Worm (Caenorhabditis elegans) whole organism, dauer: Measurements from ENCODE around the gene unc-16.

Source experiments
- unc-62 ChIP-seq: sonication (generic microtip); optimal IDR thresholded peaks from 2 replicates; lab custom pipeline; 2017; ENCODE audit warnings: missing biosample characterization, missing genetic modification reagents, missing genetic modification characterization

unc-16 gene

ce11 chrIII:9580039-9580891, 34.2 kb downstream of the unc-16 start, which contains the start of gene ced-7:
TSS of gene ced-7 (minus strand) at chrIII:9580089.
- no peak for TF ChIP-seq unc-62 (GFP tag; lab: Kevin White, UChicago)

ce11 chrIII:9582240-9582639, 36.2 kb downstream of the unc-16 start, which contains the start of gene C48B4.3:
TSS of gene C48B4.3 (minus strand) at chrIII:9582388.
- no peak for TF ChIP-seq unc-62 (GFP tag; lab: Kevin White, UChicago)

- TF ChIP-seq unc-62 (GFP tag; lab: Kevin White, UChicago), result no peak
These were observed 37.2 kb downstream of the unc-16 start for ce11 chrIII:9583224-9583623.

ce11 chrIII:9585314-9585713, 39.3 kb downstream of the unc-16 start:
- TF ChIP-seq unc-62 (GFP tag; lab: Kevin White, UChicago), result no peak

ce11 chrIII:9590212-9590611, 44.2 kb downstream of the unc-16 start:
- no peak for TF ChIP-seq unc-62 (GFP tag; lab: Kevin White, UChicago)

DNA sequence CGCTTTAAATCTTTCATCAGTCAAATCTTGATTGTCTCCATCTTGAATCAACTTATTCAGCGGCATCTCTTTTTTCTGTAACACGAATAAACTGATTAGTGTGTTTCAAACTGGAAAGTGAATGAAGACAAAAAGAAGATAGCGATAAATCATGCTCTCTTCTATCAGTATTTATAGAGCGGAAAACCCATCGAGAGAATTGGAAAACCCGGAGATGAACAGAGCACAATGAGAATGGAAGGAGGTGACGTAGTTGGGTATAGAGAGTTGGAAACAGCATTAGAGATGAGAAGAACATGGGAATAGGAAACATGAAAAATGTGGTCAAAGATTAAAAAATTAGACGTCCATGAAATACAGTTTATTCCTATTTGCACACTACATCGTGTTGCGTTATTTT, 46.1 kb downstream of the unc-16 start, which contains the start of gene acox-1.5:
Gene acox-1.5 (minus strand): TSS at position 75 of the 400 bp plus-strand sequence.
- TF ChIP-seq unc-62 (GFP tag; lab: Kevin White, UChicago), result no peak

DNA sequence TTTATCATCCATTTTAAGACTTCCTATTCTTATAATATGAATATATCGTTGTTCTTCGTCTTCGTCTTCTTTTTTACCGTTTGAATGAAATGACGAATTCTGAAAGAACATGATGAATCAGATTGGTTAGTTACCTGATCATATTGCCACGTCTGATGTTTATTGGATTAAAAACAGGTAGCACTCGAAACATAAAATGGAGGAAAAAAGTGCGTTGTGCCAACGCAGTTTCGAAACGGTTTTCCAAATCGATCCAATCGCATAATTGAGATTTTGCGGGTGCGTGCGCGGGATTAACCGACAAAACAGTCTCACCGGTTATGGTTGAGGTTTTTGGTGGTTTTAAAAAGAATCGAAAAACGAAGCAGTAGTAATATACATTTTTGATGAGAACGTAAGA, 49.5 kb downstream of the unc-16 start, which contains the start of gene rom-2:
Gene rom-2 (minus strand): TSS at position 101 of the 400 bp plus-strand sequence.
- no peak for TF ChIP-seq unc-62 (GFP tag; lab: Kevin White, UChicago)

DNA sequence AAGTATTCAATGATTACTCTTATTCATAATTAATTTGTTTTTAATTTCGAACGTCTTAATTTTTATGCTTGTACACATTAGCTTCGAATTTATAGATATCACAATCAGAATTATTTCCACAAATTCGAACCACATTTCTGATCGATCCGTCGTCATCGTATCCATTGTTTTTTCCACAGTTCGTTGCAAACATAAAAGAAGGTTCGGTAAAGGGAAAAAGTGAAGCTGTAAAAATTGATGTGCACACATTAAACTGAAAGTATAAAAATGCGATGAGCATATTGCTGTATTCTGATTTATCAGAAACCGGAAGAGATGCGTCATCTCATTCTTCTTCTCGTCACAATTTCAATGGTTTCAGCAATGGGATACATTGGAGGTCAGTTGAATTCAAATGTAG, 51.0 kb downstream of the unc-16 start, which contains the start of gene C48B4.12:
Gene C48B4.12 (plus strand): TSS at position 301 of the 400 bp plus-strand sequence.
- TF ChIP-seq unc-62 (GFP tag; lab: Kevin White, UChicago), result no peak

- no peak for TF ChIP-seq unc-62 (GFP tag; lab: Kevin White, UChicago)
These were observed 52.1 kb downstream of the unc-16 start, which contains the start of gene F58A4.1 for ce11 chrIII:9598168-9598567. TSS of gene F58A4.1 (plus strand) at chrIII:9598468.

DNA sequence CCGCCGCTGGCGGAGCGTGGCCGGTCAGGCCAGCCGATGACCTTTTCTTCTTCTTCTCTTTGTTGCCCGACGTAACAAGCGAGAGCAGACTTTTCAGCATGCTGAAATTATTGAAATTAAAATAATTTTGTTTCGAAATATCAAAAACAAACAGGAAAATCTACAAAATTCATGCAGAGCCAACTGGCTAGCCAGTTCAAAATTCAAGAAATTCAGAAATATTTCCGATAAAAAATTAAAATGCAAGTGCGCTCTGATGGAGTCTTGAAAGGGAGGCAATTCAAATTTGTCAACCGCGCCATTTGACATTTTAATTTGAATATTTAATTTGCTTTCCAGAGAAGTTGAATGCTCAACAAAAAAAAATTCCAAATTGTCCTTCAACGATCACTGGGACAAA, 54.6 kb downstream of the unc-16 start, which contains the start of gene F58A4.2:
Gene F58A4.2 (minus strand): TSS at position 101 of the 400 bp plus-strand sequence.
- TF ChIP-seq unc-62 (GFP tag; lab: Kevin White, UChicago), result no peak
